Fruit fly (Drosophila melanogaster) whole organism, wandering third instar larva: ENCODE data around the gene mbf1.

Experiments used
- Abd-B ChIP-seq: fragments of >200 bp; optimal IDR thresholded peaks from 2 replicates; lab custom pipeline; 2017; ENCODE audit warnings: missing biosample characterization, missing genetic modification characterization
- CG32264 ChIP-seq: fragments of 200-800 bp; sonication (Bioruptor generic); optimal IDR thresholded peaks from 2 replicates; lab custom pipeline; 2016; ENCODE audit warnings: missing biosample characterization, missing genetic modification characterization
- Dif ChIP-seq: fragments of 200-275, 200-300 bp; sonication (Bioruptor generic); optimal IDR thresholded peaks from 2 replicates; lab custom pipeline; 2018; ENCODE audit warnings: missing biosample characterization, missing genetic modification characterization; ENCODE audit not compliant: partially characterized antibody
- GATAd ChIP-seq: sonication (Bioruptor generic); optimal IDR thresholded peaks from 2 replicates; lab custom pipeline; 2016; ENCODE audit warnings: missing biosample characterization, missing genetic modification characterization
- Hnf4 ChIP-seq: fragments of 200-800 bp; sonication (Bioruptor generic); optimal IDR thresholded peaks from 2 replicates; lab custom pipeline; 2016; ENCODE audit warnings: missing biosample characterization, mild to moderate bottlenecking, missing genetic modification characterization
- Hr83 ChIP-seq: fragments of 200-300 bp; sonication (Bioruptor generic); optimal IDR thresholded peaks from 2 replicates; lab custom pipeline; 2016; ENCODE audit warnings: missing biosample characterization, mild to moderate bottlenecking, missing genetic modification characterization, moderate library complexity; ENCODE audit not compliant: poor library complexity, severe bottlenecking
- Jra ChIP-seq: sonication (Bioruptor generic); optimal IDR thresholded peaks from 2 replicates; lab custom pipeline; 2016; ENCODE audit warnings: missing biosample characterization, missing genetic modification characterization
- Myc ChIP-seq: fragments of >200 bp; optimal IDR thresholded peaks from 2 replicates; lab custom pipeline; 2017
- N ChIP-seq: fragments of >200 bp; optimal IDR thresholded peaks from 2 replicates; lab custom pipeline; 2018; ENCODE audit warnings: missing biosample characterization, missing external identifiers, missing genetic modification characterization
- OdsH ChIP-seq: fragments of 200-800 bp; sonication (Bioruptor generic); optimal IDR thresholded peaks from 2 replicates; lab custom pipeline; 2016; ENCODE audit warnings: missing biosample characterization, mild to moderate bottlenecking, missing genetic modification characterization
- Rel ChIP-seq, 2 experiments: fragments of 200-800 bp; sonication (Bioruptor generic) in 1 of 2; optimal IDR thresholded peaks; 2 replicates in 1 of 2; 3 replicates in 1 of 2; lab custom pipeline; 2016 to 2019; ENCODE audit warnings: mild to moderate bottlenecking in 2 of 2, missing biosample characterization in 2 of 2, missing genetic modification characterization in 2 of 2, moderate library complexity in 1 of 2
- Sp1 ChIP-seq: fragments of 200-800 bp; sonication (Bioruptor generic); optimal IDR thresholded peaks from 3 replicates; lab custom pipeline; 2019; ENCODE audit warnings: missing biosample characterization, mild to moderate bottlenecking, missing genetic modification characterization, moderate library complexity
- Vsx2 ChIP-seq: fragments of 200-300, 225-300 bp; sonication (Bioruptor generic); optimal IDR thresholded peaks from 2 replicates; lab custom pipeline; 2018; ENCODE audit warnings: missing biosample characterization, missing genetic modification characterization; ENCODE audit not compliant: partially characterized antibody
- br ChIP-seq: fragments of 200-800 bp; sonication (Bioruptor generic); optimal IDR thresholded peaks from 2 replicates; lab custom pipeline; 2016; ENCODE audit warnings: missing biosample characterization, missing genetic modification characterization
- dl ChIP-seq, 2 experiments: fragments of 175-275, 200-275 bp in 1 of 2; fragments of 200-275 bp in 1 of 2; sonication (Bioruptor generic); optimal IDR thresholded peaks; lab custom pipeline; 2018; ENCODE audit warnings: mild to moderate bottlenecking in 2 of 2, missing biosample characterization in 2 of 2, missing genetic modification characterization in 2 of 2, moderate library complexity in 2 of 2; ENCODE audit not compliant: partially characterized antibody in 2 of 2, insufficient read depth in 1 of 2
- dmrt93B ChIP-seq: fragments of 200-800 bp; sonication (Bioruptor generic); optimal IDR thresholded peaks from 2 replicates; lab custom pipeline; 2018; ENCODE audit warnings: missing biosample characterization, mild to moderate bottlenecking, missing genetic modification characterization
- dsf ChIP-seq: sonication (Bioruptor generic); optimal IDR thresholded peaks from 2 replicates; lab custom pipeline; 2016; ENCODE audit warnings: missing biosample characterization, missing genetic modification characterization, borderline replicate concordance
- foxo ChIP-seq, 2 experiments: fragments of 200-800 bp; sonication (Bioruptor generic); optimal IDR thresholded peaks; 2 replicates in 1 of 2; 3 replicates in 1 of 2; lab custom pipeline; 2016 to 2017; ENCODE audit warnings: missing biosample characterization in 2 of 2, missing genetic modification characterization in 2 of 2
- jim ChIP-seq: fragments of 175-275, 200-325 bp; sonication (Bioruptor generic); optimal IDR thresholded peaks from 2 replicates; lab custom pipeline; 2016; ENCODE audit warnings: missing biosample characterization, mild to moderate bottlenecking, missing genetic modification characterization
- lola ChIP-seq: fragments of >200 bp; optimal IDR thresholded peaks from 2 replicates; lab custom pipeline; 2017; ENCODE audit warnings: missing biosample characterization, missing genetic modification characterization
- pan ChIP-seq: fragments of >200 bp; optimal IDR thresholded peaks from 2 replicates; lab custom pipeline; 2017
- rgr ChIP-seq: fragments of 200-800 bp; sonication (Bioruptor generic); optimal IDR thresholded peaks from 3 replicates; lab custom pipeline; 2016; ENCODE audit warnings: missing biosample characterization, mild to moderate bottlenecking, missing genetic modification characterization
- sage ChIP-seq: fragments of 200-800 bp; sonication (Bioruptor generic); optimal IDR thresholded peaks from 2 replicates; lab custom pipeline; 2016; ENCODE audit warnings: missing biosample characterization, mild to moderate bottlenecking, missing genetic modification characterization
- sv ChIP-seq: fragments of 200-800 bp; sonication (Bioruptor generic); optimal IDR thresholded peaks from 3 replicates; lab custom pipeline; 2016; ENCODE audit warnings: missing biosample characterization, missing genetic modification characterization
- tai ChIP-seq: sonication (Bioruptor generic); optimal IDR thresholded peaks from 2 replicates; lab custom pipeline; 2016; ENCODE audit warnings: missing biosample characterization, missing genetic modification characterization
- usp ChIP-seq: fragments of >200 bp; optimal IDR thresholded peaks from 2 replicates; lab custom pipeline; 2017; ENCODE audit warnings: missing biosample characterization, missing genetic modification characterization
- woc ChIP-seq: sonication (Bioruptor generic); optimal IDR thresholded peaks from 2 replicates; lab custom pipeline; 2016; ENCODE audit warnings: missing biosample characterization, mild to moderate bottlenecking, missing genetic modification characterization

The mbf1 gene

DNA sequence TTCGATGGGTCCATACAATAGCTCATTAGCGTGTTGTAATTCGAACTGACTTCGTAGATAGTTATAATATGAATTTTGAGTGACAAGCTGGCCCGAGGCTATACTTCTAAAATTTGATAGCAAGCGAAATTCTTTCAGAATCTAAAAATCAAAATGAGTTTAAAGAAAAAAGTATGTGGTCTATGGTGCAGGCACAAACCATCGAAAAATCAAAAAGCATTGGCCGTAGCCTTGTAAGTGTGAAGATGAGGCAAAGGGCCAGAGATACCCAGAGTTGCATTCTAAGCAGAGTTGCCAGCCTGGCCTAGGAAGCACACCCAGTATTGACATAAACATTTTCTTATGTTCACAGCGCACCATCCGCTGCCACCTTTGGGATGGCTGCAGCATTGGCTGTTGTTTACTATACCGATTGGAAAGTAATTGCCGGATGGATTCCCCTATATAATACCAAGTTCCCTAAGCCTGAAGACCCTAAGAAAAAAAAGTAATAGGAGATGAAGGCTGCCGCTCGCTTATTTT lies 7.5 kb upstream of the mbf1 start, which contains the start of gene UQCR-6.4L:
Gene UQCR-6.4L (plus strand): TSS at position 51 of the 522 bp plus-strand sequence.
- TF ChIP-seq br (GFP tag; lab: Kevin White, UChicago) (no peak), GATAd (GFP tag; lab: Kevin White, UChicago) (no peak), dl (GFP tag; optimal IDR thresholded peaks at IDR 0.05; lab: Kevin White, UChicago; ENCODE audit: insufficient read depth in 1 of 2, partially characterized antibody in 2 of 2) (no peak), lola (GFP tag; lab: Kevin White, UChicago) (no peak), CG32264 (GFP tag; lab: Kevin White, UChicago) (no peak)

DNA sequence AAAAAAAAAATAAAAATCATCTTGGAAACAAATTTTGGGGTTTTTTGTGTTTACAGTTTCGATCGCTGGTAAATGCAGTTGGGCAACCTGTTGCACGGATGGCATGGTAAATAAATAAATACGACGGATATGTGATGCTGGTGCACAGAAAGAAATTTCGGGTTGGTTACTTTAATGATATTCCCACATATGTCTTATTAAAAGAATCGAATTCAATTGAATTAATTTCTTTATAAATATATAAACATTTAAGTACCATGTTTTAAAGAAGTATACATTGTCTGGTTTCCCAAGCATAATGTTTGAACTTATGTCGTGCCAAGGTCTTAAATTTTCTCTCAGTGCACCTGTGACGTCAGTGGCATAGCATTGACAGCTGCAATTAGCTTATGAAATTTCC lies 6.7 kb upstream of the mbf1 start:
- TF ChIP-seq usp (GFP tag; lab: Kevin White, UChicago) = no peak
- peak; percentile 14 for TF ChIP-seq sv
- no peak for TF ChIP-seq rgr (GFP tag; lab: Kevin White, UChicago)
- TF ChIP-seq Dif (GFP tag; lab: Kevin White, UChicago) = no peak

DNA sequence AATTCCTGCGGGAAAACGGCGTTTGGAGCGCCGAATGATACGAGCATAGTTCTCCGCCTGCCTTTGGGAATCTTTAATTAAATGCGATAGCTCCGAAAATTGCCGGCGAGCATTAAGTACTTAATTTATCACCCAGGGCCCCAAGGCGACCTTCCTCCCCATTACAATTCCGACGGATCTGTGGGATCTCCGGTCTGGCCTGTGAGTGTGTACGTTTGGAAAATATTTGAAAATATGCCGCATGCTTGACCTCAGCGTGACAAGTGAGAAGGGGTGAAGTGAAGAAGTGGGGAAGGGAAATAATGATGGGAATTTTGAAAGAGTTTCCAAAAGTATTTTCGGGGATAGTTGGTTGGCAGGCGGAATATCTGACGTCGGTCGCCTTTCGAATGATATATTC lies 4.8 kb upstream of the mbf1 start:
- TF ChIP-seq woc = no peak
- no peak for TF ChIP-seq foxo (GFP tag; optimal IDR thresholded peaks at IDR 0.05; lab: Kevin White, UChicago)
- no peak for TF ChIP-seq CG32264 (GFP tag; lab: Kevin White, UChicago)
- TF ChIP-seq tai (GFP tag; lab: Kevin White, UChicago) = no peak
- TF ChIP-seq sv = no peak
- no peak for TF ChIP-seq Hnf4
- no peak for TF ChIP-seq Abd-B (GFP tag; lab: Kevin White, UChicago)
- no peak for TF ChIP-seq dsf (GFP tag; lab: Kevin White, UChicago)
- TF ChIP-seq Hr83 (GFP tag; lab: Kevin White, UChicago) = no peak
- no peak for TF ChIP-seq pan
- TF ChIP-seq OdsH (GFP tag; lab: Kevin White, UChicago) = no peak
- no peak for TF ChIP-seq dl (GFP tag; optimal IDR thresholded peaks at IDR 0.05; lab: Kevin White, UChicago; ENCODE audit: insufficient read depth in 1 of 2, partially characterized antibody in 2 of 2)
- TF ChIP-seq jim (GFP tag; lab: Kevin White, UChicago) = no peak
- TF ChIP-seq Rel (GFP tag; optimal IDR thresholded peaks at IDR 0.05; lab: Kevin White, UChicago) = no peak
- no peak for TF ChIP-seq Rel (tag; optimal IDR thresholded peaks at IDR 0.05; lab: Kevin White, UChicago)

DNA sequence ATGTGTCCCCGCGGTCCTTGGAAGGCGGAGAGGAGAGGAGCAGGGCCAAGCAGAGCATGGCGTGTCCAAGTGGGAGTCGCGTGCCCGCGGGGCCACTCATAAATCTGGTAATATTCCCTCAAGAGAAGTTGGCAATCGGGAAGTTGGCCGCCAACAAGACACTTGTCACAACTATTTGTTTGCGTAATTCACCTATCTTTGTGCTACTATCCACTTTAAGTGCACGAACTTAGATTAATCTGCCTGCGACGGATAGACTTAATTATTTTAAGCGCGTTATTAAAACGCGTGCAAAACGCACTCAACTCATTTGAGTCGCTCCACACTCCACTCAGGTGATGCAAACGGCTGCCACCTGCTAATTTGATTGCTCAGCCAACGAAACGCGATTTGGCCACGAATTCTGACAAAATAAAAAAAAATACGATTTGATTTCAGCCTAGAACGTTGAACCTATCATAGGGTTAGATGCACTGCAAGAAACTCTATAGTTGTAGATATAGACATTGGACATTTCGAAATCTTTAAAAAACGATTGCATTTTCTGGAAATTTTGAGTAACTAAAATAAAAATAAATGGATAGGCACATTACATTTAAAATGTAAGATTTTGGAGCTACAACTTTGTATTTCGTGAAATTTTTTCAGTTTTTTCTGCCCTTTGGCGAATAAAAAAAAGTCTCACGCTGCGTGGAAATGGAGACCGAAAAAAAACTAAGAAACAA lies 3.1 kb upstream of the mbf1 start:
- no peak for TF ChIP-seq sage (GFP tag; lab: Kevin White, UChicago)
- TF ChIP-seq Myc (lab: Kevin White, UChicago) = no peak
- TF ChIP-seq N (GFP tag; lab: Kevin White, UChicago) = no peak
- TF ChIP-seq sv = no peak
- no peak for TF ChIP-seq Hnf4
- TF ChIP-seq pan = no peak
- TF ChIP-seq dmrt93B (GFP tag; lab: Kevin White, UChicago) = no peak
- no peak for TF ChIP-seq foxo (GFP tag; optimal IDR thresholded peaks at IDR 0.05; lab: Kevin White, UChicago)
- no peak for TF ChIP-seq CG32264 (GFP tag; lab: Kevin White, UChicago)
- TF ChIP-seq Vsx2 = no peak
- no peak for TF ChIP-seq tai (GFP tag; lab: Kevin White, UChicago)
- TF ChIP-seq lola (GFP tag; lab: Kevin White, UChicago) = no peak
- no peak for TF ChIP-seq usp (GFP tag; lab: Kevin White, UChicago)

DNA sequence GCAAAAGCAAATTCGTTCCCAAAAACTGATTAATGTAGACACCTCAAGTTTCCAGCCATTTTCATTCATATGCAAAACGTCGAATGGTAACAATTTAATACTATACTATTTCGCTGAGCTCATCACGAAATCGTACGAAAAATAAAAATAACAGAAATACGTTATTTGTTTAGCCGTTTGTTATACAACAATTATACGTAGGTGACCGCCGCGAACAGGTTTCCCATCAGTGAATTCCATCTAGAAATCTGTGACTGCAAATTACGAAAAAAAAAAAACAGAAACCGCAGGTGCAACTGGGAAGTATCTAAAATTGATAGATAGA lies 2.5 kb upstream of the mbf1 start:
- TF ChIP-seq pan (no peak), OdsH (GFP tag; lab: Kevin White, UChicago) (no peak), N (GFP tag; lab: Kevin White, UChicago) (no peak), Vsx2 (no peak), Sp1 (GFP tag; lab: Kevin White, UChicago) (no peak), Hnf4 (no peak), dmrt93B (GFP tag; lab: Kevin White, UChicago) (no peak), dl (GFP tag; optimal IDR thresholded peaks at IDR 0.05; lab: Kevin White, UChicago; ENCODE audit: insufficient read depth in 1 of 2, partially characterized antibody in 2 of 2) (no peak), Abd-B (GFP tag; lab: Kevin White, UChicago) (no peak), CG32264 (GFP tag; lab: Kevin White, UChicago) (no peak), sage (GFP tag; lab: Kevin White, UChicago) (no peak), Jra (no peak), GATAd (GFP tag; lab: Kevin White, UChicago) (no peak), Hr83 (GFP tag; lab: Kevin White, UChicago) (no peak), dsf (GFP tag; lab: Kevin White, UChicago) (no peak)
